Worm (Caenorhabditis elegans) whole organism, L2 larva: ENCODE results near the gene nhr-164.

ENCODE experiments used
- F13H6.1 ChIP-seq: sonication (generic microtip); optimal IDR thresholded peaks from 2 replicates; lab custom pipeline; 2016; ENCODE audit warnings: missing genetic modification characterization, missing compliant biosample characterization
- aly-2 ChIP-seq: fragments of 150-350 bp; optimal IDR thresholded peaks from 2 replicates; lab custom pipeline; 2014; ENCODE audit warnings: missing biosample characterization, missing genetic modification characterization
- blmp-1 ChIP-seq: sonication (generic microtip); optimal IDR thresholded peaks from 2 replicates; lab custom pipeline; 2017; ENCODE audit warnings: missing genetic modification characterization, mild to moderate bottlenecking, missing compliant biosample characterization, antibody characterized with exemption, moderate library complexity; ENCODE audit not compliant: insufficient read depth
- crh-2 ChIP-seq: sonication (generic microtip); optimal IDR thresholded peaks from 2 replicates; lab custom pipeline; 2017; ENCODE audit warnings: missing biosample characterization, missing genetic modification characterization
- egl-27 ChIP-seq: sonication (generic microtip); optimal IDR thresholded peaks from 3 replicates; lab custom pipeline; 2017; ENCODE audit warnings: missing biosample characterization, missing genetic modification reagents, missing genetic modification characterization
- lin-39 ChIP-seq: fragments of 150-350 bp; optimal IDR thresholded peaks from 2 replicates; lab custom pipeline; 2014; ENCODE audit warnings: missing biosample characterization, missing genetic modification reagents, missing genetic modification characterization
- nhr-23 ChIP-seq: fragments of 150-350 bp; optimal IDR thresholded peaks from 2 replicates; lab custom pipeline; 2014; ENCODE audit warnings: missing biosample characterization, missing genetic modification reagents, missing genetic modification characterization
- skn-1 ChIP-seq: sonication (generic microtip); optimal IDR thresholded peaks from 2 replicates; lab custom pipeline; 2017; ENCODE audit warnings: missing biosample characterization, missing genetic modification characterization
- snpc-4 ChIP-seq: fragments of 150-350 bp; optimal IDR thresholded peaks from 2 replicates; lab custom pipeline; 2014; ENCODE audit warnings: missing biosample characterization, missing genetic modification characterization
- unc-62 ChIP-seq: fragments of 150-350 bp; optimal IDR thresholded peaks from 2 replicates; lab custom pipeline; 2014; ENCODE audit warnings: missing biosample characterization, missing genetic modification reagents, missing genetic modification characterization
- ztf-4 ChIP-seq: fragments of 150-350 bp; optimal IDR thresholded peaks from 2 replicates; lab custom pipeline; 2014; ENCODE audit warnings: missing biosample characterization, missing genetic modification characterization

DNA sequence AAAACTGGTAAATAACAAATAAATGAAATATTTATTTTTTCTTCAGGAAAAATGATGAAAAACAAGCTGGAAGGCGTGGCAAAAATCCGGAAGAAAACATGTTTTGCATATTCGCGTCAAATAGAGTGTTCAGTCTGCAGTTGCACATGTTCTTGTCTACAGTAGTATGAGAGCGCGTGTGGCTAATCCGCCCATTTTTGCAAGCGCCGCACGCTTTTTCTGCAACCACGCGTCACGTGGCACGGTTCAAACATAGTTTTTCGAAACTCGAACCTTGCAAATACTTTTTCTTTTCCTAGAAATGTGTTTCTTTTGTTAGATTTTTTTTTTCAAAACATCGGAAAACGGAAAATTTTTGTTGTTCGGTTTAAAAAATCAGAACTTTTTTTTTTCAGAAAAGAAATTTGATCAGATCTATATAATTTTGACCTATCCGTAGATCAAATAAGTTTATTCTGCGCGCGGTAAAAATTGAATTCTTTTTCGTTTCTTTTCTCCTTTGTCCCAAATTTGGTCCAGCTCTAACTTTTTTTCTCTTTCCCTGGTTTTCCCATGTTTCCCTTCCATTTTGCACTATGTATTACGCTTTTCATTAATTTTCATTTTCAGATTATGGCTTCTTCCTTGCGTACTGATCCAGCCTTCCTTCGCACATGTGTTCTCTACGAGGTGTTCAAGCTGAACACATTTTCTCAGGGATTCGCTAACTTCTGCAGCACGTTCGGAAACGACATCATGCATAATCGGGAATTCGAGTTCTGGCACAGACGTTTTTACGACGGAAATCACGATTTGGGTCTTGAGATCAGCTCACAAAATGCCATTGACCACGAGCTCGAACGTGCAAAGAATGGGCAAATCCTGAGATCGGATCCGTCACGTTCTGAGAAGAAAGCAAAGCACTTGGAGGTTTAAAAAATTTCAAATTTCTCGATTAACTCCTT lies 51.2 kb downstream of the nhr-164 start, which contains the start of gene Y75B12B.1:
- TF ChIP-seq aly-2 (tag; lab: Kevin White, UChicago) (no peak), crh-2 (no peak), F13H6.1 (no peak), lin-39 (tag; lab: Kevin White, UChicago) (no peak), unc-62 (no peak), skn-1 (tag; lab: Kevin White, UChicago) (no peak), egl-27 (tag; lab: Kevin White, UChicago) (no peak), nhr-23 (tag; lab: Kevin White, UChicago) (no peak), ztf-4 (tag; lab: Kevin White, UChicago) (no peak), snpc-4 (no peak), blmp-1 (no peak)
